Worm (Caenorhabditis elegans) whole organism, L3 larva: Measurements from ENCODE around the gene cnp-2.
A peak's percentile ranks its signal among the peaks of the same experiment; 100 is the strongest.

Experiments
- R02D3.7 ChIP-seq: fragments of 150-350 bp; optimal IDR thresholded peaks from 2 replicates; lab custom pipeline; 2014; ENCODE audit warnings: missing biosample characterization, missing genetic modification characterization
- ZK546.5 ChIP-seq: sonication (generic microtip); optimal IDR thresholded peaks from 2 replicates; lab custom pipeline; 2017; ENCODE audit warnings: missing biosample characterization, missing genetic modification characterization
- aly-2 ChIP-seq: fragments of 150-350 bp; optimal IDR thresholded peaks from 2 replicates; lab custom pipeline; 2014; ENCODE audit warnings: missing biosample characterization, missing genetic modification characterization
- ceh-28 ChIP-seq: fragments of 150-350 bp; optimal IDR thresholded peaks from 2 replicates; lab custom pipeline; 2014; ENCODE audit warnings: missing biosample characterization, missing genetic modification reagents, missing genetic modification characterization
- ceh-82 ChIP-seq: fragments of 150-350 bp; optimal IDR thresholded peaks from 2 replicates; lab custom pipeline; 2014; ENCODE audit warnings: missing biosample characterization, missing genetic modification characterization
- ceh-9 ChIP-seq: sonication (generic microtip); optimal IDR thresholded peaks from 2 replicates; lab custom pipeline; 2018; ENCODE audit warnings: missing biosample characterization, missing genetic modification characterization
- daf-12 ChIP-seq: fragments of 150-350 bp; optimal IDR thresholded peaks from 2 replicates; lab custom pipeline; 2014; ENCODE audit warnings: missing biosample characterization, missing genetic modification reagents, missing genetic modification characterization
- egl-27 ChIP-seq: sonication (generic microtip); optimal IDR thresholded peaks from 4 replicates; lab custom pipeline; 2017; ENCODE audit warnings: missing biosample characterization, missing genetic modification reagents, missing genetic modification characterization
- egl-5 ChIP-seq: fragments of 150-350 bp; optimal IDR thresholded peaks from 2 replicates; lab custom pipeline; 2017; ENCODE audit warnings: missing biosample characterization, missing genetic modification reagents, missing genetic modification characterization, inconsistent platforms
- elt-1 ChIP-seq: fragments of 150-350 bp; optimal IDR thresholded peaks from 2 replicates; lab custom pipeline; 2014; ENCODE audit warnings: missing biosample characterization, missing genetic modification characterization
- elt-2 ChIP-seq: sonication (generic microtip); optimal IDR thresholded peaks from 2 replicates; lab custom pipeline; 2016; ENCODE audit warnings: missing genetic modification reagents, mild to moderate bottlenecking, missing genetic modification characterization, missing compliant biosample characterization
- elt-3 ChIP-seq, 3 experiments: fragments of 150-350 bp in 1 of 3; sonication (generic microtip) in 2 of 3; optimal IDR thresholded peaks; 2 replicates in 2 of 3; 4 replicates in 1 of 3; lab custom pipeline; 2014 to 2017; ENCODE audit warnings: missing biosample characterization in 3 of 3, missing genetic modification characterization in 3 of 3
- eor-1 ChIP-seq, 2 experiments: fragments of 150-350 bp; optimal IDR thresholded peaks; 2 replicates each; lab custom pipeline; 2014 to 2018; ENCODE audit warnings: missing biosample characterization in 2 of 2, missing genetic modification characterization in 2 of 2
- fkh-10 ChIP-seq: sonication (generic microtip); optimal IDR thresholded peaks from 2 replicates; lab custom pipeline; 2017; ENCODE audit warnings: missing biosample characterization, missing genetic modification reagents, missing genetic modification characterization
- fkh-2 ChIP-seq: fragments of 150-350 bp; optimal IDR thresholded peaks from 2 replicates; lab custom pipeline; 2014; ENCODE audit warnings: missing biosample characterization, missing genetic modification reagents, missing genetic modification characterization
- fos-1 ChIP-seq: fragments of 150-350 bp; optimal IDR thresholded peaks from 2 replicates; lab custom pipeline; 2014; ENCODE audit warnings: missing biosample characterization, missing genetic modification characterization
- hmg-11 ChIP-seq: sonication (generic microtip); optimal IDR thresholded peaks from 2 replicates; lab custom pipeline; 2016; ENCODE audit warnings: missing genetic modification characterization, missing compliant biosample characterization
- jun-1 ChIP-seq: fragments of 150-350 bp; optimal IDR thresholded peaks from 2 replicates; lab custom pipeline; 2014; ENCODE audit warnings: missing biosample characterization, missing genetic modification reagents, missing genetic modification characterization
- lin-15B ChIP-seq: fragments of 150-350 bp; optimal IDR thresholded peaks from 2 replicates; lab custom pipeline; 2014; ENCODE audit warnings: missing biosample characterization, missing genetic modification characterization
- lin-39 ChIP-seq: fragments of 150-350 bp; optimal IDR thresholded peaks from 2 replicates; lab custom pipeline; 2018; ENCODE audit warnings: missing biosample characterization, missing genetic modification reagents, missing genetic modification characterization
- lsy-12 ChIP-seq: sonication (generic microtip); optimal IDR thresholded peaks from 2 replicates; lab custom pipeline; 2016; ENCODE audit warnings: mild to moderate bottlenecking, missing genetic modification characterization, missing compliant biosample characterization
- mdl-1 ChIP-seq: fragments of 150-350 bp; optimal IDR thresholded peaks from 2 replicates; lab custom pipeline; 2014; ENCODE audit warnings: missing biosample characterization, missing genetic modification characterization
- mml-1 ChIP-seq: fragments of 150-350 bp; sonication (generic microtip); optimal IDR thresholded peaks from 3 replicates; lab custom pipeline; 2014; ENCODE audit warnings: missing biosample characterization, missing genetic modification characterization
- nfya-1 ChIP-seq: sonication (generic microtip); optimal IDR thresholded peaks from 2 replicates; lab custom pipeline; 2017; ENCODE audit warnings: missing genetic modification characterization, mild to moderate bottlenecking, missing compliant biosample characterization, antibody characterized with exemption, moderate library complexity; ENCODE audit not compliant: insufficient read depth
- nhr-11 ChIP-seq: fragments of 150-350 bp; optimal IDR thresholded peaks from 2 replicates; lab custom pipeline; 2014; ENCODE audit warnings: missing biosample characterization, missing genetic modification characterization
- nhr-12 ChIP-seq: fragments of 150-350 bp; optimal IDR thresholded peaks from 2 replicates; lab custom pipeline; 2014; ENCODE audit warnings: missing biosample characterization, missing genetic modification characterization
- nhr-23 ChIP-seq: fragments of 150-350 bp; optimal IDR thresholded peaks from 2 replicates; lab custom pipeline; 2014; ENCODE audit warnings: missing biosample characterization, missing genetic modification reagents, missing genetic modification characterization
- nhr-25 ChIP-seq: sonication (generic microtip); optimal IDR thresholded peaks from 2 replicates; lab custom pipeline; 2017; ENCODE audit warnings: missing biosample characterization, missing genetic modification characterization
- nhr-28 ChIP-seq: fragments of 150-350 bp; optimal IDR thresholded peaks from 2 replicates; lab custom pipeline; 2014; ENCODE audit warnings: missing biosample characterization, missing genetic modification characterization
- nhr-67 ChIP-seq: fragments of 150-350 bp; optimal IDR thresholded peaks from 2 replicates; lab custom pipeline; 2014; ENCODE audit warnings: missing biosample characterization, missing genetic modification characterization
- nhr-76 ChIP-seq: fragments of 150-350 bp; sonication (generic microtip); optimal IDR thresholded peaks from 5 replicates; lab custom pipeline; 2014; ENCODE audit warnings: missing biosample characterization, missing genetic modification characterization
- nhr-77 ChIP-seq: fragments of 150-350 bp; optimal IDR thresholded peaks from 2 replicates; lab custom pipeline; 2014; ENCODE audit warnings: missing biosample characterization, missing genetic modification characterization
- pha-4 ChIP-seq: fragments of 150-350 bp; optimal IDR thresholded peaks from 2 replicates; lab custom pipeline; 2014; ENCODE audit warnings: missing biosample characterization, missing genetic modification reagents, missing genetic modification characterization
- pqm-1 ChIP-seq: fragments of 150-350 bp; optimal IDR thresholded peaks from 2 replicates; lab custom pipeline; 2017; ENCODE audit warnings: missing biosample characterization, missing genetic modification characterization, inconsistent platforms
- sea-2 ChIP-seq: fragments of 150-350 bp; sonication (generic microtip); optimal IDR thresholded peaks from 4 replicates; lab custom pipeline; 2014; ENCODE audit warnings: missing biosample characterization, missing genetic modification reagents, missing genetic modification characterization
- skn-1 ChIP-seq: fragments of 150-350 bp; optimal IDR thresholded peaks from 2 replicates; lab custom pipeline; 2014; ENCODE audit warnings: missing biosample characterization, missing genetic modification characterization
- snpc-4 ChIP-seq: fragments of 150-350 bp; optimal IDR thresholded peaks from 2 replicates; lab custom pipeline; 2014; ENCODE audit warnings: missing biosample characterization, missing genetic modification characterization
- tbx-2 ChIP-seq: sonication (generic microtip); optimal IDR thresholded peaks from 2 replicates; lab custom pipeline; 2016; ENCODE audit warnings: mild to moderate bottlenecking, missing genetic modification characterization, missing compliant biosample characterization
- unc-39 ChIP-seq: sonication (generic microtip); optimal IDR thresholded peaks from 4 replicates; lab custom pipeline; 2017; ENCODE audit warnings: missing biosample characterization, missing genetic modification characterization
- unc-62 ChIP-seq: fragments of 150-350 bp; sonication (generic microtip); optimal IDR thresholded peaks from 4 replicates; lab custom pipeline; 2014; ENCODE audit warnings: missing biosample characterization, missing genetic modification reagents, missing genetic modification characterization
- zag-1 ChIP-seq: fragments of 150-350 bp; optimal IDR thresholded peaks from 2 replicates; lab custom pipeline; 2014; ENCODE audit warnings: missing biosample characterization, missing genetic modification characterization
- ztf-11 ChIP-seq: fragments of 150-350 bp; optimal IDR thresholded peaks from 2 replicates; lab custom pipeline; 2014; ENCODE audit warnings: missing biosample characterization, missing genetic modification characterization
- ztf-4 ChIP-seq: fragments of 150-350 bp; optimal IDR thresholded peaks from 2 replicates; lab custom pipeline; 2014; ENCODE audit warnings: missing biosample characterization, missing genetic modification characterization

cnp-2 gene

ce11 chrII:12728608-12729007 lies 32.0 kb upstream of the cnp-2 start:
- no peak for TF ChIP-seq aly-2
- TF ChIP-seq sea-2 (GFP tag; lab: Kevin White, UChicago): no peak
- no peak for TF ChIP-seq nhr-76
- TF ChIP-seq elt-3 (tag; optimal IDR thresholded peaks at IDR 0.05; lab: Kevin White, UChicago): no peak
- TF ChIP-seq unc-62: no peak
- TF ChIP-seq egl-27 (tag; lab: Kevin White, UChicago): no peak
- TF ChIP-seq ztf-11 (tag; lab: Kevin White, UChicago): no peak
- TF ChIP-seq, all 47 proteins: peak for 0

ce11 chrII:12729952-12730351 lies 30.6 kb upstream of the cnp-2 start:
- TF ChIP-seq unc-39 (tag; lab: Kevin White, UChicago): no peak
- no peak for TF ChIP-seq fkh-10 (GFP tag; lab: Kevin White, UChicago)
- no peak for TF ChIP-seq ztf-11 (tag; lab: Kevin White, UChicago)
- TF ChIP-seq ceh-9 (tag; lab: Kevin White, UChicago): no peak
- no peak for TF ChIP-seq snpc-4 (tag; lab: Kevin White, UChicago)
- TF ChIP-seq mdl-1: no peak
- TF ChIP-seq nhr-77 (tag; lab: Kevin White, UChicago): no peak
- no peak for TF ChIP-seq nhr-28 (tag; lab: Kevin White, UChicago)
- TF ChIP-seq elt-3 (tag; optimal IDR thresholded peaks at IDR 0.05; lab: Kevin White, UChicago): no peak
- TF ChIP-seq, all 47 proteins: peak for 0

- TF ChIP-seq pha-4 (tag; lab: Kevin White, UChicago): no peak
- TF ChIP-seq skn-1: no peak
- no peak for TF ChIP-seq fkh-2
- TF ChIP-seq ztf-4 (tag; lab: Kevin White, UChicago): no peak
- no peak for TF ChIP-seq nhr-28 (tag; lab: Kevin White, UChicago)
- TF ChIP-seq unc-62: no peak
- TF ChIP-seq ceh-9 (tag; lab: Kevin White, UChicago): no peak
- no peak for TF ChIP-seq tbx-2 (tag; lab: Kevin White, UChicago)
- no peak for TF ChIP-seq eor-1 (tag; optimal IDR thresholded peaks at IDR 0.05; lab: Kevin White, UChicago)
- TF ChIP-seq ceh-82: no peak
- no peak for TF ChIP-seq mml-1 (tag; lab: Kevin White, UChicago)
- TF ChIP-seq hmg-11: no peak
Measured at ce11 chrII:12736579-12736978, 24.0 kb upstream of the cnp-2 start, which contains the start of gene snrp-200. Gene snrp-200 (minus strand): TSS chrII:12736910.

- no peak for TF ChIP-seq R02D3.7 (tag; lab: Kevin White, UChicago)
- TF ChIP-seq ztf-4 (tag; lab: Kevin White, UChicago): no peak
- TF ChIP-seq skn-1: no peak
- TF ChIP-seq snpc-4 (tag; lab: Kevin White, UChicago): peak; percentile 48
- no peak for TF ChIP-seq fkh-10 (GFP tag; lab: Kevin White, UChicago)
- no peak for TF ChIP-seq daf-12 (tag; lab: Kevin White, UChicago)
- no peak for TF ChIP-seq ceh-28 (tag; lab: Kevin White, UChicago)
- no peak for TF ChIP-seq fos-1 (tag; lab: Kevin White, UChicago)
- TF ChIP-seq pqm-1 (tag; lab: Kevin White, UChicago): no peak
- TF ChIP-seq unc-39 (tag; lab: Kevin White, UChicago): no peak
- no peak for TF ChIP-seq nhr-67 (tag; lab: Kevin White, UChicago)
- TF ChIP-seq elt-1: no peak
- TF ChIP-seq nhr-23: no peak
- no peak for TF ChIP-seq lsy-12
- no peak for TF ChIP-seq egl-27 (tag; lab: Kevin White, UChicago)
- TF ChIP-seq nhr-11: no peak
- TF ChIP-seq nhr-77 (tag; lab: Kevin White, UChicago): no peak
- TF ChIP-seq nhr-25: peak; percentile 4
- TF ChIP-seq lin-39 (tag; lab: Kevin White, UChicago): peak; percentile 49
- no peak for TF ChIP-seq ceh-9 (tag; lab: Kevin White, UChicago)
- no peak for TF ChIP-seq ZK546.5 (tag; lab: Kevin White, UChicago)
- TF ChIP-seq pha-4 (tag; lab: Kevin White, UChicago): peak; percentile 76
- no peak for TF ChIP-seq ceh-82
- TF ChIP-seq egl-5 (tag; lab: Kevin White, UChicago): peak; percentile 46
- TF ChIP-seq jun-1 (tag; lab: Kevin White, UChicago): no peak
- TF ChIP-seq aly-2: no peak
- peak; percentile 77 for TF ChIP-seq lin-15B
- peak; percentile 55 for TF ChIP-seq hmg-11
- TF ChIP-seq mml-1 (tag; lab: Kevin White, UChicago): no peak
- no peak for TF ChIP-seq nhr-12 (tag; lab: Kevin White, UChicago)
- no peak for TF ChIP-seq sea-2 (GFP tag; lab: Kevin White, UChicago)
- TF ChIP-seq nfya-1: no peak
- TF ChIP-seq zag-1: no peak
- no peak for TF ChIP-seq fkh-2
- TF ChIP-seq nhr-28 (tag; lab: Kevin White, UChicago): no peak
- TF ChIP-seq ztf-11 (tag; lab: Kevin White, UChicago): no peak
- peak; percentile 4 for TF ChIP-seq elt-2 (tag; lab: Kevin White, UChicago)
- TF ChIP-seq, all 47 proteins: peak for 8
Measured at ce11 chrII:12738284-12739201, 22.1 kb upstream of the cnp-2 start, which contains the start of gene pisy-1. Gene pisy-1 (minus strand): TSS chrII:12738334.
